Fruit fly (Drosophila melanogaster): ENCODE results near the gene kay.
A peak's percentile ranks its signal among the peaks of the same experiment; 100 is the strongest.

The kay gene

dm6 chr3R:29783210-29783609 lies 17.4 kb downstream of the kay start:
- TF ChIP-seq cic (GFP tag; optimal IDR thresholded peaks at IDR 0.05) = no peak
- no peak for TF ChIP-seq toe (GFP tag; optimal IDR thresholded peaks at IDR 0.05)
- TF ChIP-seq CG5204 (GFP tag; optimal IDR thresholded peaks at IDR 0.05) = no peak

- TF ChIP-seq toe (GFP tag; optimal IDR thresholded peaks at IDR 0.05) = no peak
Measured at dm6 chr3R:29785242-29785641, 19.4 kb downstream of the kay start.

- TF ChIP-seq kay (GFP tag; ENCODE audit: borderline replicate concordance) = peak; percentile 87
- no peak for TF ChIP-seq toe (GFP tag; optimal IDR thresholded peaks at IDR 0.05)
- TF ChIP-seq tj (GFP tag; optimal IDR thresholded peaks at IDR 0.05) = peak; percentile 84
- no peak for TF ChIP-seq CG33017 (tag; optimal IDR thresholded peaks at IDR 0.05)
- TF ChIP-seq pad (GFP tag; optimal IDR thresholded peaks at IDR 0.05) = no peak
- TF ChIP-seq CG5204 (GFP tag; optimal IDR thresholded peaks at IDR 0.05) = no peak
- TF ChIP-seq bab1 (GFP tag; optimal IDR thresholded peaks at IDR 0.05) = no peak
- TF ChIP-seq CG7045 (GFP tag; optimal IDR thresholded peaks at IDR 0.05) = no peak
- peak; percentile 37 for TF ChIP-seq CG14711 (tag; optimal IDR thresholded peaks at IDR 0.05)
- no peak for TF ChIP-seq CG12768 (GFP tag; optimal IDR thresholded peaks at IDR 0.05)
- no peak for TF ChIP-seq ovo (GFP tag; optimal IDR thresholded peaks at IDR 0.05)
- no peak for TF ChIP-seq CG1620 (GFP tag; optimal IDR thresholded peaks at IDR 0.05)
- TF ChIP-seq CG11617 (GFP tag; optimal IDR thresholded peaks at IDR 0.05) = no peak
- no peak for TF ChIP-seq Mnt (GFP tag; optimal IDR thresholded peaks at IDR 0.05)
- no peak for TF ChIP-seq cic (GFP tag; optimal IDR thresholded peaks at IDR 0.05)
Measured at dm6 chr3R:29786016-29786996, 20.5 kb downstream of the kay start.

- TF ChIP-seq Crg-1 (GFP tag; optimal IDR thresholded peaks at IDR 0.05) (no peak), Mnt (GFP tag; optimal IDR thresholded peaks at IDR 0.05) (no peak)
Measured at dm6 chr3R:29787891-29788549, 22.2 kb downstream of the kay start.

dm6 chr3R:29790183-29790582 lies 24.4 kb downstream of the kay start:
- no peak for TF ChIP-seq CG14711 (tag; optimal IDR thresholded peaks at IDR 0.05)
- TF ChIP-seq CG7045 (GFP tag; optimal IDR thresholded peaks at IDR 0.05) = no peak
- no peak for TF ChIP-seq toe (GFP tag; optimal IDR thresholded peaks at IDR 0.05)
- TF ChIP-seq CG5204 (GFP tag; optimal IDR thresholded peaks at IDR 0.05) = no peak
- TF ChIP-seq CG7101 (tag; optimal IDR thresholded peaks at IDR 0.05) = no peak
- TF ChIP-seq Crg-1 (GFP tag; optimal IDR thresholded peaks at IDR 0.05) = no peak
- no peak for TF ChIP-seq Hr96 (GFP tag; optimal IDR thresholded peaks at IDR 0.05)
- no peak for TF ChIP-seq CG11617 (GFP tag; optimal IDR thresholded peaks at IDR 0.05)
- TF ChIP-seq bab1 (GFP tag; optimal IDR thresholded peaks at IDR 0.05) = no peak
- no peak for TF ChIP-seq CG1620 (GFP tag; optimal IDR thresholded peaks at IDR 0.05)
- TF ChIP-seq pad (GFP tag; optimal IDR thresholded peaks at IDR 0.05) = no peak
- no peak for TF ChIP-seq cnc (optimal IDR thresholded peaks at IDR 0.05)
- no peak for TF ChIP-seq tj (GFP tag; optimal IDR thresholded peaks at IDR 0.05)
- TF ChIP-seq kay (GFP tag; ENCODE audit: borderline replicate concordance) = no peak
- no peak for TF ChIP-seq Clk (GFP tag; optimal IDR thresholded peaks at IDR 0.05)

dm6 chr3R:29794161-29794882 lies 28.5 kb downstream of the kay start, which contains the start of gene sro:
sro (plus strand) TSS chr3R:29794597.
- TF ChIP-seq Clk (GFP tag; optimal IDR thresholded peaks at IDR 0.05) (no peak), CG33017 (tag; optimal IDR thresholded peaks at IDR 0.05) (no peak), pad (GFP tag; optimal IDR thresholded peaks at IDR 0.05) (no peak), CG7045 (GFP tag; optimal IDR thresholded peaks at IDR 0.05) (no peak), Mnt (GFP tag; optimal IDR thresholded peaks at IDR 0.05) (no peak), Crg-1 (GFP tag; optimal IDR thresholded peaks at IDR 0.05) (peak; percentile 3), tj (GFP tag; optimal IDR thresholded peaks at IDR 0.05) (peak; percentile 83), CG14711 (tag; optimal IDR thresholded peaks at IDR 0.05) (no peak), CG12768 (GFP tag; optimal IDR thresholded peaks at IDR 0.05) (no peak), CG5204 (GFP tag; optimal IDR thresholded peaks at IDR 0.05) (no peak), bab1 (GFP tag; optimal IDR thresholded peaks at IDR 0.05) (peak; percentile 46), Hr96 (GFP tag; optimal IDR thresholded peaks at IDR 0.05) (no peak), CG7101 (tag; optimal IDR thresholded peaks at IDR 0.05) (peak; percentile 53), CG1620 (GFP tag; optimal IDR thresholded peaks at IDR 0.05) (no peak), kay (GFP tag; ENCODE audit: borderline replicate concordance) (no peak), cic (GFP tag; optimal IDR thresholded peaks at IDR 0.05) (no peak), cnc (optimal IDR thresholded peaks at IDR 0.05) (no peak), ovo (GFP tag; optimal IDR thresholded peaks at IDR 0.05) (no peak), CG11617 (GFP tag; optimal IDR thresholded peaks at IDR 0.05) (no peak), toe (GFP tag; optimal IDR thresholded peaks at IDR 0.05) (no peak)

Measured in whole organism, adult.